Worm (Caenorhabditis elegans): ENCODE data around the gene chil-8.

chil-8 gene

ce11 chrII:9835958-9836357 is 36.9 kb downstream of the chil-8 start:
- TF ChIP-seq fkh-8 (tag; optimal IDR thresholded peaks at IDR 0.05): no peak
- no peak for TF ChIP-seq aha-1 (tag; optimal IDR thresholded peaks at IDR 0.05)
- TF ChIP-seq ceh-90 (tag; optimal IDR thresholded peaks at IDR 0.05): no peak
- no peak for TF ChIP-seq unc-30 (tag; optimal IDR thresholded peaks at IDR 0.05)
- TF ChIP-seq egl-27 (tag; optimal IDR thresholded peaks at IDR 0.05): no peak
- no peak for TF ChIP-seq nhr-11 (tag; optimal IDR thresholded peaks at IDR 0.05)
- no peak for TF ChIP-seq fkh-10 (GFP tag; optimal IDR thresholded peaks at IDR 0.05)
- TF ChIP-seq F16B12.6 (tag; optimal IDR thresholded peaks at IDR 0.05): no peak

ce11 chrII:9834921-9835320 is 37.9 kb downstream of the chil-8 start, which contains the start of gene arrd-5:
arrd-5 (plus strand) TSS chrII:9835221.
- TF ChIP-seq nhr-84 (tag; optimal IDR thresholded peaks at IDR 0.05) (no peak), lin-15B (tag; optimal IDR thresholded peaks at IDR 0.05) (no peak), sox-4 (tag; optimal IDR thresholded peaks at IDR 0.05) (no peak), hlh-4 (tag; optimal IDR thresholded peaks at IDR 0.05) (no peak), ceh-88 (GFP tag; IDR thresholded peaks at IDR 0.05) (no peak), elt-2 (tag; optimal IDR thresholded peaks at IDR 0.05) (no peak), fkh-10 (GFP tag; optimal IDR thresholded peaks at IDR 0.05) (no peak), sup-37 (GFP tag; optimal IDR thresholded peaks at IDR 0.05) (no peak), fkh-4 (tag; optimal IDR thresholded peaks at IDR 0.05; ENCODE audit: borderline replicate concordance) (no peak)

- TF ChIP-seq grh-1 (GFP tag; IDR thresholded peaks at IDR 0.05) (no peak), nhr-20 (tag; optimal IDR thresholded peaks at IDR 0.05) (no peak), nhr-77 (tag; optimal IDR thresholded peaks at IDR 0.05) (no peak), nhr-11 (tag; optimal IDR thresholded peaks at IDR 0.05) (no peak), elt-3 (tag; optimal IDR thresholded peaks at IDR 0.05) (no peak), mdl-1 (tag; optimal IDR thresholded peaks at IDR 0.05) (no peak), aly-2 (tag; optimal IDR thresholded peaks at IDR 0.05) (no peak), pax-3 (tag; optimal IDR thresholded peaks at IDR 0.05) (no peak), dsc-1 (tag; optimal IDR thresholded peaks at IDR 0.05) (no peak), hpl-2 (GFP tag; optimal IDR thresholded peaks at IDR 0.05) (no peak), nhr-19 (GFP tag; conservative IDR thresholded peaks at IDR 0.05) (no peak)
Measured at ce11 chrII:9833855-9834254, 39.0 kb downstream of the chil-8 start, which contains the start of gene ZK938.3. ZK938.3 (minus strand) TSS chrII:9833955.

ce11 chrII:9831033-9831432 is 41.8 kb downstream of the chil-8 start, which contains the start of gene ZK938.12:
ZK938.12 (plus strand) TSS chrII:9831333.
- no peak for TF ChIP-seq lsy-2 (tag; optimal IDR thresholded peaks at IDR 0.05)
- TF ChIP-seq hlh-4 (tag; optimal IDR thresholded peaks at IDR 0.05): no peak
- no peak for TF ChIP-seq hlh-17 (GFP tag; optimal IDR thresholded peaks at IDR 0.05; ENCODE audit: borderline replicate concordance)
- no peak for TF ChIP-seq grh-1 (GFP tag; IDR thresholded peaks at IDR 0.05)
- TF ChIP-seq ama-1 (optimal IDR thresholded peaks at IDR 0.05): no peak
- no peak for TF ChIP-seq vab-15 (tag; optimal IDR thresholded peaks at IDR 0.05)
- TF ChIP-seq C34B4.2 (tag; optimal IDR thresholded peaks at IDR 0.05): no peak
- TF ChIP-seq efl-3 (GFP tag; optimal IDR thresholded peaks at IDR 0.05): no peak
- no peak for TF ChIP-seq ztf-11 (tag; optimal IDR thresholded peaks at IDR 0.05)
- TF ChIP-seq C16A3.4 (tag; optimal IDR thresholded peaks at IDR 0.05): no peak
- no peak for TF ChIP-seq zip-4 (GFP tag; optimal IDR thresholded peaks at IDR 0.05)
- TF ChIP-seq snpc-4 (tag; optimal IDR thresholded peaks at IDR 0.05): no peak
- no peak for TF ChIP-seq pqm-1 (tag; optimal IDR thresholded peaks at IDR 0.05)
- TF ChIP-seq C04F5.9 (tag; optimal IDR thresholded peaks at IDR 0.05): no peak
- TF ChIP-seq skn-1 (tag; optimal IDR thresholded peaks at IDR 0.05): no peak
- TF ChIP-seq lin-15B (tag; optimal IDR thresholded peaks at IDR 0.05): no peak

Measured in whole organism, L1 larva.